Worm (Caenorhabditis elegans) whole organism, L4 larva: ENCODE data around the gene ltah-1.1.

ENCODE experiments used
- F26F4.8 ChIP-seq: fragments of 200-800 bp; sonication (Bioruptor generic); conservative IDR thresholded peaks from 2 replicates; pipeline ENCODE4 v1.3.6; 2022; ENCODE audit warnings: missing genetic modification characterization, missing compliant biosample characterization
- F37D6.2 ChIP-seq: sonication (generic microtip); optimal IDR thresholded peaks from 2 replicates; lab custom pipeline; 2016; ENCODE audit warnings: mild to moderate bottlenecking, missing genetic modification characterization, missing compliant biosample characterization
- T26A8.4 ChIP-seq: fragments of 200-800 bp; sonication (Bioruptor generic); IDR thresholded peaks from 2 replicates; pipeline ENCODE4 v1.3.6; 2022; ENCODE audit warnings: missing genetic modification characterization, missing compliant biosample characterization
- Y105C5A.15 ChIP-seq: fragments of 200-800 bp; sonication (Bioruptor generic); IDR thresholded peaks from 2 replicates; pipeline ENCODE4 v1.3.6; 2022; ENCODE audit warnings: missing genetic modification characterization, missing compliant biosample characterization
- Y5F2A.4 ChIP-seq: fragments of 200-800 bp; sonication (Bioruptor generic); optimal IDR thresholded peaks from 2 replicates; lab custom pipeline; 2018; ENCODE audit warnings: mild to moderate bottlenecking, missing genetic modification characterization, missing compliant biosample characterization
- aha-1 ChIP-seq: fragments of 150-350 bp; peaks from one replicate; lab custom pipeline; 2014; ENCODE audit warnings: missing biosample characterization, missing genetic modification characterization
- ama-1 ChIP-seq: fragments of 150-350 bp; optimal IDR thresholded peaks from 2 replicates; lab custom pipeline; 2014; ENCODE audit warnings: inconsistent platforms, mixed read lengths
- arid-1 ChIP-seq: fragments of 200-800 bp; sonication (Bioruptor generic); conservative IDR thresholded peaks from 2 replicates; pipeline ENCODE4 v1.3.6; 2022; ENCODE audit warnings: missing genetic modification reagents, missing genetic modification characterization, missing compliant biosample characterization
- ceh-32 ChIP-seq: sonication (generic microtip); optimal IDR thresholded peaks from 2 replicates; lab custom pipeline; 2016; ENCODE audit warnings: mild to moderate bottlenecking, missing genetic modification characterization, missing compliant biosample characterization; ENCODE audit not compliant: poor library complexity
- ceh-44 ChIP-seq: fragments of 200-800 bp; sonication (Bioruptor generic); IDR thresholded peaks from 2 replicates; pipeline ENCODE4 v1.3.6; 2022; ENCODE audit warnings: missing genetic modification reagents, missing genetic modification characterization, missing compliant biosample characterization
- ces-1 ChIP-seq: fragments of 150-350 bp; sonication (generic microtip); optimal IDR thresholded peaks from 4 replicates; lab custom pipeline; 2014; ENCODE audit warnings: missing biosample characterization, missing genetic modification reagents, missing genetic modification characterization
- daf-16 ChIP-seq, 3 experiments: sonication (generic microtip); optimal IDR thresholded peaks; 2 replicates each; lab custom pipeline; 2016 to 2017; ENCODE audit warnings: missing genetic modification characterization in 3 of 3, missing genetic modification reagents in 3 of 3, mild to moderate bottlenecking in 2 of 3, missing compliant biosample characterization in 2 of 3, missing biosample characterization in 1 of 3, moderate library complexity in 1 of 3
- daf-19 ChIP-seq: fragments of 200-800 bp; sonication (Bioruptor generic); conservative IDR thresholded peaks from 2 replicates; pipeline ENCODE4 v1.3.6; 2022; ENCODE audit warnings: missing genetic modification characterization, missing compliant biosample characterization
- dmd-6 ChIP-seq: fragments of 200-800 bp; sonication (Bioruptor generic); IDR thresholded peaks from 2 replicates; pipeline ENCODE4 v1.3.6; 2022; ENCODE audit warnings: missing genetic modification reagents, missing genetic modification characterization, missing compliant biosample characterization
- dve-1 ChIP-seq: sonication (generic microtip); optimal IDR thresholded peaks from 2 replicates; lab custom pipeline; 2017; ENCODE audit warnings: antibody characterized with exemption, mild to moderate bottlenecking, missing genetic modification characterization, missing compliant biosample characterization; ENCODE audit not compliant: insufficient read depth
- egl-43 ChIP-seq: fragments of 200-800 bp; sonication (Bioruptor generic); IDR thresholded peaks from 2 replicates; pipeline ENCODE4 v1.3.6; 2022; ENCODE audit warnings: missing genetic modification reagents, missing genetic modification characterization, missing compliant biosample characterization
- hlh-11 ChIP-seq: fragments of 200-800 bp; sonication (Bioruptor generic); optimal IDR thresholded peaks from 2 replicates; lab custom pipeline; 2018; ENCODE audit warnings: mild to moderate bottlenecking, missing genetic modification characterization, missing compliant biosample characterization
- lin-38 ChIP-seq: fragments of 200-800 bp; sonication (Bioruptor generic); IDR thresholded peaks from 2 replicates; pipeline ENCODE4 v1.3.6; 2022; ENCODE audit warnings: missing genetic modification reagents, missing genetic modification characterization, missing compliant biosample characterization
- lin-39 ChIP-seq: fragments of 150-350 bp; optimal IDR thresholded peaks from 2 replicates; lab custom pipeline; 2014; ENCODE audit warnings: missing biosample characterization, missing genetic modification reagents, missing genetic modification characterization
- mdt-29 ChIP-seq: fragments of 200-800 bp; sonication (Bioruptor generic); IDR thresholded peaks from 2 replicates; pipeline ENCODE4 v1.3.6; 2022; ENCODE audit warnings: missing genetic modification reagents, missing genetic modification characterization, missing compliant biosample characterization
- mes-2 ChIP-seq: sonication (generic microtip); optimal IDR thresholded peaks from 2 replicates; lab custom pipeline; 2016; ENCODE audit warnings: missing genotype, mild to moderate bottlenecking, missing genetic modification characterization, missing compliant biosample characterization; ENCODE audit not compliant: poor library complexity, severe bottlenecking
- nhr-111 ChIP-seq: fragments of 200-800 bp; sonication (Bioruptor generic); optimal IDR thresholded peaks from 2 replicates; lab custom pipeline; 2018; ENCODE audit warnings: mild to moderate bottlenecking, missing genetic modification characterization, missing compliant biosample characterization
- nhr-28 ChIP-seq: fragments of 150-350 bp; optimal IDR thresholded peaks from 2 replicates; lab custom pipeline; 2014; ENCODE audit warnings: missing biosample characterization, missing genetic modification characterization
- nhr-48 ChIP-seq: sonication (generic microtip); optimal IDR thresholded peaks from 2 replicates; lab custom pipeline; 2016; ENCODE audit warnings: mild to moderate bottlenecking, missing genetic modification characterization, missing compliant biosample characterization
- nhr-77 ChIP-seq: fragments of 150-350 bp; optimal IDR thresholded peaks from 2 replicates; lab custom pipeline; 2014; ENCODE audit warnings: missing biosample characterization, missing genetic modification characterization
- pha-4 ChIP-seq, 2 experiments: fragments of 150-350 bp in 1 of 2; fragments of 200-800 bp in 1 of 2; sonication (Bioruptor generic) in 1 of 2; IDR thresholded peaks in 1 of 2; optimal IDR thresholded peaks in 1 of 2; 2 replicates each; pipeline versions ENCODE4 v1.3.6 to Lab custom; 2014 to 2022; ENCODE audit warnings: missing genetic modification characterization in 2 of 2, missing genetic modification reagents in 2 of 2, missing biosample characterization in 1 of 2, missing compliant biosample characterization in 1 of 2
- php-3 ChIP-seq: fragments of 200-800 bp; sonication (Bioruptor generic); IDR thresholded peaks from 2 replicates; pipeline ENCODE4 v1.3.6; 2022; ENCODE audit warnings: missing genetic modification reagents, missing genetic modification characterization, missing compliant biosample characterization
- pqm-1 ChIP-seq: sonication (generic microtip); optimal IDR thresholded peaks from 2 replicates; lab custom pipeline; 2017; ENCODE audit warnings: missing biosample characterization, missing genetic modification characterization
- set-16 ChIP-seq: fragments of 200-800 bp; sonication (Bioruptor generic); IDR thresholded peaks from 2 replicates; pipeline ENCODE4 v1.3.6; 2022; ENCODE audit warnings: missing genetic modification reagents, missing genetic modification characterization, missing compliant biosample characterization
- spr-1 ChIP-seq: sonication (generic microtip); optimal IDR thresholded peaks from 2 replicates; lab custom pipeline; 2016; ENCODE audit warnings: mild to moderate bottlenecking, missing genetic modification characterization, missing compliant biosample characterization
- unc-130 ChIP-seq: sonication (generic microtip); optimal IDR thresholded peaks from 2 replicates; lab custom pipeline; 2016; ENCODE audit warnings: missing genetic modification reagents, missing genetic modification characterization, missing compliant biosample characterization
- zip-2 ChIP-seq: fragments of 150-350 bp; optimal IDR thresholded peaks from 2 replicates; lab custom pipeline; 2014; ENCODE audit warnings: missing biosample characterization, missing genetic modification characterization

ltah-1.1 gene

DNA sequence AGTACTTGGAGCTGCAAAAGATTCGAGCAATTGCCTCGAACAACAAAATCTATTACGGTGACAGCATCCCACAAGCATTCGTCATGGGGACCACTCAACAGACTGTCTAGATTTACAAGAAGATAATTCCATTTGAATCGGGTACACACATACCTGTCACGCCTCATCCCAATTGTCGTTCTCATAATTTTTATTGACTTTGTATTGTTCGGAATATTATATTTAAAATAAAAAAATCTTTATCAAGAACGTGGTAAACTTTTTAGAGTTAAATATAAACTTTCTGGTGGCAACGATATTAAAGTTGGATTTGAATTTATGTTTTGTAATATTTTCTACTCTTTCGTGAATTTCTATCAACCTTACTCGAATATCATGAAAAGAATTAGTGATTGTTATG is 9.7 kb downstream of the ltah-1.1 start, which contains the start of gene C42C1.9 (continued):
- TF ChIP-seq Y105C5A.15 (GFP tag; lab: Robert Waterston, UW) = no peak
- TF ChIP-seq nhr-77 (tag; lab: Kevin White, UChicago) = no peak
- no peak for TF ChIP-seq spr-1 (tag; lab: Kevin White, UChicago)
- no peak for TF ChIP-seq ama-1 (lab: Kevin White, UChicago)
- TF ChIP-seq, all 104 proteins: peak for 0

DNA sequence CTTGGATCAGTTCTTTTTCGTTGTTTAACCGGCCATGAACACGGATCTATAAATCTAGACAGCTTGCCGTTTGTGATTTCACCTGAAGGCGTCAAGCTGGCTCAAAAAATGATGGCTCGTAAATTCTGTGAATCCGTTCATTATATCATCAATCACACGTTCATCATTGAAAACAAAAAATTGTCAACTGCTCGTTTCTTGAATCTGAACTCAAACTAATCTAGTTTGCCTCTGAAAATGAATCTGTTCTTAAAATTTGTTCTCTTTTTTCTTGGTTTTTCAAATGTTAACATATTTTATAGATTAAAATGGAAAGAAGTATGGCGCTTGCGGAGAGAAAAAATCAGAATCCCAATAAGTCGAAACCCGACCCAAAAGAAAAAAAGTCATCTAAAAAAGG is 11.3 kb downstream of the ltah-1.1 start, which contains the start of gene C42C1.8:
Gene C42C1.8, plus strand, starts transcription at position 301 of the 400 bp plus-strand sequence.
- no peak for TF ChIP-seq unc-130 (GFP tag; lab: Kevin White, UChicago)
- no peak for TF ChIP-seq zip-2 (tag; lab: Kevin White, UChicago)
- TF ChIP-seq Y105C5A.15 (GFP tag; lab: Robert Waterston, UW) = no peak
- TF ChIP-seq lin-38 (GFP tag; lab: Robert Waterston, UW) = no peak
- no peak for TF ChIP-seq T26A8.4 (GFP tag; lab: Robert Waterston, UW)
- no peak for TF ChIP-seq nhr-111 (GFP tag; lab: Kevin White, UChicago)
- TF ChIP-seq nhr-48 (tag; lab: Kevin White, UChicago) = no peak
- no peak for TF ChIP-seq pqm-1
- no peak for TF ChIP-seq egl-43 (GFP tag; lab: Robert Waterston, UW)
- no peak for TF ChIP-seq ceh-44 (GFP tag; lab: Robert Waterston, UW)
- TF ChIP-seq Y5F2A.4 (GFP tag; lab: Kevin White, UChicago) = no peak

DNA sequence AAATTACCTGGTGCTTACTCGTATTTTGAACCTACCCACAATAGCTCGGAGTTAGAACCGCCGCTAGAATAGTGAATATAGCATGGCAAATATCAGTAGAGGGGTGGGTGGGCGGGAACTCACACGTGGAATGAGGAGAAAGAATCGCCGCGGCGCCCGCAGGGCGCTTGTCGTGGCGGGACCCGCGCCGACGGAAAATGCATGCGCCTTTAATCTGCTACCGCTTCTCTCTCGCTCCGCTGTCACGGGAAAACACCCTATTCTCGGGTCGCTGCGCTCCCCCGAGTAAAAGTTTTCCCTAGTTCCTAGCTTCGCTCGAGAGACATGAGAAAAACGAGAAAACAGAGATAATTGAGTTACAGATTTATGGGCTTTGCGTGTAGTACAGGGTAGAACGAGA is 15.3 kb downstream of the ltah-1.1 start:
- TF ChIP-seq set-16 (GFP tag; lab: Robert Waterston, UW) = peak; percentile 89
- TF ChIP-seq lin-38 (GFP tag; lab: Robert Waterston, UW) = peak; percentile 23; the same call in 1 of the 2 replicates
- TF ChIP-seq egl-43 (GFP tag; lab: Robert Waterston, UW) = peak; percentile 46; the same call in 1 of the 2 replicates
- TF ChIP-seq, all 104 proteins: peak for 3; not testable (repeated sequence) for 101

DNA sequence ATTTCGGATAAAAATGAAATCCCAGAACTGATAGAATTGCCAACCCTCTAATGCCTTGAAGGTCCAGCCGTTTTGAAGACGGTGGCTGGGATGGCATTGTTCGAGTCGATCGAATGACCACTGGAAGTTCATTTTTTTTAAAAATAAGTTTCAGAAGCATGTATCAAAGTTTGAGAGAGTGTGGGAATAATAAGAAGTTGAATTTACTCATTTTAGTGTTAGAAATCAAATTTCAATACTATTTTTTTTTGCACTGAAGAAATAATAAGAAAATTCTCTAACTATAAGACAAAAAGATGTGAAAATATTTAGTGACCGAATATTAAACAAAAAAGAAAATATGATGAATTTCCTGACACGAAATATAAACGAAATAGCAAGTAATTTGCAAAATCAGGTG is 21.7 kb downstream of the ltah-1.1 start, which contains the start of gene oac-59:
Gene oac-59, minus strand, starts transcription at position 101 of the 400 bp plus-strand sequence.
- TF ChIP-seq daf-19 (GFP tag; lab: Robert Waterston, UW) = no peak
- TF ChIP-seq F26F4.8 (GFP tag; lab: Robert Waterston, UW) = no peak
- peak; percentile 4 for TF ChIP-seq aha-1 (tag; lab: Kevin White, UChicago)

DNA sequence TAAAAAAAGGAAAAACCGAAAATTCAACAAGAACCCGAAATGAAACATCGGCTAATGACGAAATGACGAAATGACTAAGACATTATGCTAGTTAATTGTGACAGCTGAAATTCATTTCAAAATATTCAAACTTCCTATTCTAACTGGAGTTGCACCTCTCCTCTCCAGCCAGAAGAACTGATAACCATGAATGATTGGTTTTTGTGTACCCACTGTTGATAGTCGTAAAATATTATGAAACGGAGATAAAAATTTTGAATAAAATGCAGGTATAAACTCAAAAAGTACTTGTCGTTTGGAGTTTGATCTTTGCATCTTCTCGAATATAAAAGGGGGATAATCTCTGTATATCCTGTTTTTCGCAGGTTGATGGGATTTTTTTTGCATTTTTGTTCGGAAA is 23.5 kb downstream of the ltah-1.1 start:
- TF ChIP-seq daf-16 (GFP tag; optimal IDR thresholded peaks at IDR 0.05; lab: Kevin White, UChicago) (no peak), daf-16 (tag; optimal IDR thresholded peaks at IDR 0.05; lab: Kevin White, UChicago) (peak; percentile 48), lin-39 (tag; lab: Kevin White, UChicago) (no peak), dve-1 (tag; lab: Kevin White, UChicago) (peak; percentile 54), nhr-28 (tag; lab: Kevin White, UChicago) (peak; percentile 76), hlh-11 (tag; lab: Kevin White, UChicago) (peak; percentile 20), php-3 (GFP tag; lab: Robert Waterston, UW) (peak; percentile 66), F37D6.2 (tag; lab: Kevin White, UChicago) (no peak), pqm-1 (peak; percentile 89)

DNA sequence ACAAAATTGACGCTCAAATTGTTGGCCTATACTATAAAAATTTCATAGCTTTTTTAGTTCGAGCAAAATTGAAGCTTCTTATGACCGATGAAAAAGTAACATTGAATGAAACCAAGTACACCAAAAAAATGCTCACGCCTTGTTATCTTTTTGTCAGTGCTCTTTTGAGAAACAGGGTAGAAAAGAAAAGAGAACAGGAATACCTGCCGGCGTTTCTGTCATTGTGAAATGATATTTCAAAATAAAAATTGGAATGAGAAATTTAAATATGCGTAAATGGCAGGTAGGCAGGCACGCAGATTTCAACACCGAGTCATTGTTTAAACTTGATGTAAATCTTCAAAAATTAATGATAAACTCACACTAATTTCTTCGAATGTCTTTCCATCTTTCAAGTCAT is 25.3 kb downstream of the ltah-1.1 start:
- TF ChIP-seq ces-1 (GFP tag; lab: Kevin White, UChicago) (no peak), ceh-32 (tag; lab: Kevin White, UChicago) (no peak), F37D6.2 (tag; lab: Kevin White, UChicago) (no peak), mes-2 (no peak), arid-1 (no peak), dve-1 (tag; lab: Kevin White, UChicago) (peak; percentile 17), mdt-29 (GFP tag; lab: Robert Waterston, UW) (no peak), dmd-6 (peak; percentile 41; the same call in 1 of the 2 replicates), daf-16 (GFP tag; optimal IDR thresholded peaks at IDR 0.05; lab: Kevin White, UChicago) (no peak), daf-16 (tag; optimal IDR thresholded peaks at IDR 0.05; lab: Kevin White, UChicago) (peak; percentile 13), pha-4 (GFP tag; IDR thresholded peaks at IDR 0.05; lab: Robert Waterston, UW) (no peak), pha-4 (tag; optimal IDR thresholded peaks at IDR 0.05; lab: Kevin White, UChicago) (no peak)
